Fruit fly (Drosophila melanogaster): ENCODE results near the gene Nmd3.

Gene Nmd3

dm6 chrX:2161020-2161419 lies 23.4 kb downstream of the Nmd3 start (continued):
- TF ChIP-seq slbo (GFP tag; IDR thresholded peaks at IDR 0.05) (peak; percentile 52; the same call in 1 of the 2 replicates), jing (GFP tag; optimal IDR thresholded peaks at IDR 0.05) (no peak), B-H1 (GFP tag; IDR thresholded peaks at IDR 0.05) (no peak), HmgD (GFP tag; optimal IDR thresholded peaks at IDR 0.05) (no peak), cad (GFP tag; optimal IDR thresholded peaks at IDR 0.05) (no peak), CG3281 (GFP tag; optimal IDR thresholded peaks at IDR 0.05) (peak; percentile 16), dmrt99B (tag; optimal IDR thresholded peaks at IDR 0.05) (no peak), grn (GFP tag; optimal IDR thresholded peaks at IDR 0.05) (peak; percentile 85), sim (GFP tag; IDR thresholded peaks at IDR 0.05) (no peak), unc-4 (GFP tag; IDR thresholded peaks at IDR 0.05; ENCODE audit: partially characterized antibody) (no peak), ash1 (GFP tag; optimal IDR thresholded peaks at IDR 0.05) (no peak), Mad (GFP tag; optimal IDR thresholded peaks at IDR 0.05) (no peak), CG14965 (GFP tag; optimal IDR thresholded peaks at IDR 0.05; ENCODE audit: borderline replicate concordance) (no peak), Deaf1 (tag; optimal IDR thresholded peaks at IDR 0.05) (peak; percentile 58), bsh (GFP tag; optimal IDR thresholded peaks at IDR 0.05) (no peak), CG32772 (GFP tag; IDR thresholded peaks at IDR 0.05) (no peak), MESR4 (GFP tag; optimal IDR thresholded peaks at IDR 0.05) (no peak), da (GFP tag; optimal IDR thresholded peaks at IDR 0.05) (no peak), CG10209 (GFP tag; optimal IDR thresholded peaks at IDR 0.05) (no peak), nau (GFP tag; optimal IDR thresholded peaks at IDR 0.05) (no peak), ci (GFP tag; IDR thresholded peaks at IDR 0.05) (0 out of 3 replicates have a peak, but pooled peaks have one; percentile 19)

- TF ChIP-seq CG9437 (GFP tag; optimal IDR thresholded peaks at IDR 0.05) (no peak), tgo (GFP tag; IDR thresholded peaks at IDR 0.05) (no peak), Bgb (GFP tag; IDR thresholded peaks at IDR 0.05; ENCODE audit: partially characterized antibody) (peak; percentile 97), CG1603 (tag; optimal IDR thresholded peaks at IDR 0.05) (peak; percentile 85), BEAF-32 (GFP tag; optimal IDR thresholded peaks at IDR 0.05) (peak; percentile 97), CG5953 (GFP tag; IDR thresholded peaks at IDR 0.05) (no peak), CG4328 (GFP tag; optimal IDR thresholded peaks at IDR 0.05) (no peak), NFAT (GFP tag; IDR thresholded peaks at IDR 0.05) (0 out of 2 replicates have a peak, but pooled peaks have one; percentile 26), HLH54F (GFP tag; optimal IDR thresholded peaks at IDR 0.05) (peak; percentile 47), ftz-f1 (GFP tag; optimal IDR thresholded peaks at IDR 0.05) (peak; percentile 98), Fer1 (GFP tag; optimal IDR thresholded peaks at IDR 0.05) (peak; percentile 19), CG12659 (GFP tag; optimal IDR thresholded peaks at IDR 0.05) (peak; percentile 61), hbn (GFP tag; IDR thresholded peaks at IDR 0.05; ENCODE audit: partially characterized antibody) (peak; percentile 92), CG16779 (GFP tag; IDR thresholded peaks at IDR 0.05) (no peak), CG9932 (GFP tag; IDR thresholded peaks at IDR 0.05) (peak; percentile 76), pzg (GFP tag; optimal IDR thresholded peaks at IDR 0.05) (peak; percentile 95), gro (GFP tag; optimal IDR thresholded peaks at IDR 0.05) (peak; percentile 77), Kr (GFP tag; optimal IDR thresholded peaks at IDR 0.05) (no peak), zf30C (GFP tag; optimal IDR thresholded peaks at IDR 0.05) (no peak), unc-4 (GFP tag; IDR thresholded peaks at IDR 0.05; ENCODE audit: partially characterized antibody) (peak; percentile 96), HmgD (GFP tag; optimal IDR thresholded peaks at IDR 0.05) (peak; percentile 76), NC2β (GFP tag; optimal IDR thresholded peaks at IDR 0.05) (peak; percentile 33), trem (tag; optimal IDR thresholded peaks at IDR 0.05) (peak; percentile 75), E2f2 (GFP tag; IDR thresholded peaks at IDR 0.05) (peak; percentile 94), Ets65A (GFP tag) (peak; percentile 75), abd-A (tag; optimal IDR thresholded peaks at IDR 0.05) (peak; percentile 64), twi (tag; optimal IDR thresholded peaks at IDR 0.05) (no peak), danr (GFP tag; IDR thresholded peaks at IDR 0.05) (no peak), grau (tag; optimal IDR thresholded peaks at IDR 0.05) (peak; percentile 25), Chrac-16 (GFP tag; optimal IDR thresholded peaks at IDR 0.05) (no peak), dmrt99B (tag; optimal IDR thresholded peaks at IDR 0.05) (no peak), CG11696 (GFP tag; IDR thresholded peaks at IDR 0.05) (no peak)
Observed at dm6 chrX:2158668-2159163, 25.8 kb downstream of the Nmd3 start, which contains the start of gene wapl. Gene wapl, minus strand, starts transcription at chrX:2158983.

Data from whole organism, embryonic.